Worm (Caenorhabditis elegans): ENCODE results near the gene mrps-9.

Gene mrps-9

DNA sequence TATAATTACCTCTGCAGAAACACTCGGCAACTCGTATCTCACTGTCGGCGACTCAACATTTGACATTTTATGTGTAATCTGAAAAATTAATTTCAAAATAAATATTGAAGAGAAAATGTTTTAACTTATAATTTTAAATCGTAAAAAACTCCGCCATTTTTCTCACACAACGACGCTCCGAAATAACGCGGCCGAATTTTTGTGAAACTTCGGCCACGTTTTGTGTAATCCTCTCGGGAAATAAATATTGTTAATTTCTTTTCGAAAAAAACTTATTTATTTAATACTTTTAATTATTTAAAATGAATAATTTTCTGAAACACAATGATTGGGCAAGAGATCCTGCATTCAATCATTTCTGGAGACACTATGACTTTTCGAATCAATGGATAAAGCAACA lies 41.5 kb downstream of the mrps-9 start, which contains the start of the genes F10E9.7 and F10E9.5 (continued):
- TF ChIP-seq nhr-90 (tag; optimal IDR thresholded peaks at IDR 0.05; ENCODE audit: poor library complexity) (peak; percentile 98), jun-1 (tag; optimal IDR thresholded peaks at IDR 0.05) (peak; percentile 43), xbp-1 (tag; optimal IDR thresholded peaks at IDR 0.05) (peak; percentile 96), nhr-71 (tag; optimal IDR thresholded peaks at IDR 0.05) (peak; percentile 97), rnt-1 (tag; optimal IDR thresholded peaks at IDR 0.05) (peak; percentile 99), aly-2 (tag; optimal IDR thresholded peaks at IDR 0.05) (peak; percentile 65), fkh-4 (tag; optimal IDR thresholded peaks at IDR 0.05; ENCODE audit: borderline replicate concordance) (peak; percentile 99), alr-1 (tag; optimal IDR thresholded peaks at IDR 0.05; ENCODE audit: borderline replicate concordance) (no peak), ztf-4 (tag; optimal IDR thresholded peaks at IDR 0.05) (peak; percentile 67), pqm-1 (tag; optimal IDR thresholded peaks at IDR 0.05) (no peak), blmp-1 (tag; optimal IDR thresholded peaks at IDR 0.05) (peak; percentile 88), mdl-1 (tag; optimal IDR thresholded peaks at IDR 0.05) (peak in 1 of 2 experiments; percentile 75), lin-13 (GFP tag; optimal IDR thresholded peaks at IDR 0.05) (peak; percentile 79), nhr-12 (tag; optimal IDR thresholded peaks at IDR 0.05) (no peak), pax-3 (tag; optimal IDR thresholded peaks at IDR 0.05) (peak; percentile 95), egl-13 (tag; optimal IDR thresholded peaks at IDR 0.05) (peak; percentile 96), efl-1 (optimal IDR thresholded peaks at IDR 0.05) (peak; percentile 75 to 90), efl-1 (GFP tag; optimal IDR thresholded peaks at IDR 0.05 in 1 of 2) (peak; percentile 90 to 98), fos-1 (tag; optimal IDR thresholded peaks at IDR 0.05) (peak; percentile 39), snu-23 (GFP tag; optimal IDR thresholded peaks at IDR 0.05) (peak; percentile 95), mab-9 (GFP tag; IDR thresholded peaks at IDR 0.05) (peak; percentile 91), elt-2 (tag; optimal IDR thresholded peaks at IDR 0.05) (peak; percentile 90), ceh-90 (tag; optimal IDR thresholded peaks at IDR 0.05) (peak; percentile 96), dpl-1 (GFP tag; optimal IDR thresholded peaks at IDR 0.05) (peak; percentile 84 to 93 (median 89)), isw-1 (GFP tag; IDR thresholded peaks at IDR 0.05) (peak; percentile 87), zag-1 (tag; optimal IDR thresholded peaks at IDR 0.05) (no peak), ztf-11 (tag; optimal IDR thresholded peaks at IDR 0.05) (peak in 1 of 2 experiments; percentile 99), ceh-8 (GFP tag; optimal IDR thresholded peaks at IDR 0.05) (peak; percentile 94), ama-1 (optimal IDR thresholded peaks at IDR 0.05) (no peak), lin-35 (GFP tag; optimal IDR thresholded peaks at IDR 0.05) (peak; percentile 90 to 93), zip-4 (GFP tag; optimal IDR thresholded peaks at IDR 0.05) (peak; percentile 83), nhr-237 (tag; optimal IDR thresholded peaks at IDR 0.05) (peak; percentile 20), swsn-7 (tag; optimal IDR thresholded peaks at IDR 0.05) (peak; percentile 95), nhr-11 (tag; optimal IDR thresholded peaks at IDR 0.05) (no peak), unc-30 (tag; optimal IDR thresholded peaks at IDR 0.05) (no peak)

DNA sequence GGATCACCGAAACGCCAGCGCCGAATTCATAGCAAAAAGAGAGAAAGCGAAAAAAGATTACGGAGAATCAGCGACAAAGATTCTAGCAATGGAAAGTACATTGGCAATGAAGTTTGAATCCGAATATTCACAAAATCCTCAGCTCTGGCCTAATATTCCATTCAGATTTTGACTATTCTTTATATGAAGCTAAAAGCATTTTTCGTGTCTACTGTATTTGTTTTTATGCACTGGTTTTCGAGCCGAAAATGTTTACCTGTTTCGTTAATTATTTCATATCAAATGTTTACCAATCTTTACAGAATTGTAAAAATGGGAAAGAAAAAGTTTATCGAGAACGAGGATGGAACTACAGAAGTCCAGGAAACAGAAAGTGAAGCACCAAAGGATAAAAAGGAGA lies 42.4 kb downstream of the mrps-9 start, which contains the start of gene F10E9.4:
TSS of gene F10E9.4 (plus strand) at position 301 of the 400 bp plus-strand sequence.
- TF ChIP-seq pqm-1 (tag; optimal IDR thresholded peaks at IDR 0.05) (no peak), dpl-1 (GFP tag; optimal IDR thresholded peaks at IDR 0.05) (no peak), nhr-84 (tag; optimal IDR thresholded peaks at IDR 0.05) (no peak), dsc-1 (tag; optimal IDR thresholded peaks at IDR 0.05) (no peak), blmp-1 (tag; optimal IDR thresholded peaks at IDR 0.05) (no peak), nhr-237 (tag; optimal IDR thresholded peaks at IDR 0.05) (no peak), lin-14 (GFP tag; optimal IDR thresholded peaks at IDR 0.05) (no peak), egl-13 (tag; optimal IDR thresholded peaks at IDR 0.05) (no peak), hlh-4 (tag; optimal IDR thresholded peaks at IDR 0.05) (no peak), C04F5.9 (tag; optimal IDR thresholded peaks at IDR 0.05) (no peak), unc-130 (tag; optimal IDR thresholded peaks at IDR 0.05) (no peak), mef-2 (tag; optimal IDR thresholded peaks at IDR 0.05) (no peak), fkh-8 (tag; optimal IDR thresholded peaks at IDR 0.05) (no peak), mab-9 (GFP tag; IDR thresholded peaks at IDR 0.05) (no peak), mep-1 (tag; optimal IDR thresholded peaks at IDR 0.05) (no peak), nhr-71 (tag; optimal IDR thresholded peaks at IDR 0.05) (no peak), nhr-19 (GFP tag; conservative IDR thresholded peaks at IDR 0.05) (no peak), nhr-85 (tag) (no peak)
